Worm (Caenorhabditis elegans) whole organism, midembryonic: ENCODE data around the gene F56C9.6.

ENCODE experiments used
- T22C8.4 ChIP-seq: fragments of 200-800 bp; sonication (Bioruptor generic); IDR thresholded peaks from 2 replicates; pipeline ENCODE4 v1.3.6; 2022; ENCODE audit warnings: missing genetic modification characterization, missing compliant biosample characterization
- cog-1 ChIP-seq: sonication (generic microtip); optimal IDR thresholded peaks from 2 replicates; lab custom pipeline; 2016; ENCODE audit warnings: missing genetic modification characterization, missing compliant biosample characterization
- flt-1 ChIP-seq: fragments of 200-800 bp; sonication (Bioruptor generic); IDR thresholded peaks from 2 replicates; pipeline ENCODE4 v1.3.6; 2022; ENCODE audit warnings: missing genetic modification characterization, missing compliant biosample characterization
- klf-2 ChIP-seq: fragments of 200-800 bp; sonication (Bioruptor generic); conservative IDR thresholded peaks from 2 replicates; pipeline ENCODE4 v1.3.6; 2022; ENCODE audit warnings: missing genetic modification reagents, missing genetic modification characterization, missing compliant biosample characterization
- med-1 ChIP-seq: sonication (generic microtip); optimal IDR thresholded peaks from 2 replicates; lab custom pipeline; 2017; ENCODE audit warnings: missing genetic modification characterization, mild to moderate bottlenecking, missing compliant biosample characterization, antibody characterized with exemption, missing genetic modification reagents; ENCODE audit not compliant: insufficient read depth
- ref-1 ChIP-seq: fragments of 200-800 bp; sonication (Bioruptor generic); conservative IDR thresholded peaks from 2 replicates; pipeline ENCODE4 v1.3.6; 2022; ENCODE audit warnings: missing genetic modification reagents, missing genetic modification characterization, missing compliant biosample characterization
- tab-1 ChIP-seq: fragments of 200-800 bp; sonication (Bioruptor generic); IDR thresholded peaks from 2 replicates; pipeline ENCODE4 v1.3.6; 2022; ENCODE audit warnings: missing genetic modification characterization, missing compliant biosample characterization
- ztf-23 ChIP-seq: fragments of 200-800 bp; sonication (Bioruptor generic); IDR thresholded peaks from 2 replicates; pipeline ENCODE4 v1.3.6; 2022; ENCODE audit warnings: missing genetic modification reagents, missing genetic modification characterization, missing compliant biosample characterization
- ztf-29 ChIP-seq: fragments of 200-800 bp; sonication (Bioruptor generic); IDR thresholded peaks from 2 replicates; pipeline ENCODE4 v1.3.6; 2022; ENCODE audit warnings: missing genetic modification reagents, missing genetic modification characterization, missing compliant biosample characterization

The F56C9.6 gene

ce11 chrIII:7310662-7311340 is at the start of gene F56C9.6, which contains the start of gene F56C9.3:
TSS of gene F56C9.6 (minus strand) at chrIII:7310773.
TSS of gene F56C9.3 (plus strand) at chrIII:7311290.
- TF ChIP-seq cog-1 (tag; lab: Kevin White, UChicago), result no peak
- TF ChIP-seq ztf-23 (GFP tag; lab: Robert Waterston, UW), result no peak
- no peak for TF ChIP-seq ref-1
- TF ChIP-seq ztf-29 (GFP tag; lab: Robert Waterston, UW), result no peak
- TF ChIP-seq tab-1 (GFP tag; lab: Robert Waterston, UW), result no peak
- TF ChIP-seq klf-2 (GFP tag; lab: Robert Waterston, UW), result no peak
- no peak for TF ChIP-seq med-1 (GFP tag; lab: Kevin White, UChicago)
- TF ChIP-seq flt-1, result no peak
- TF ChIP-seq T22C8.4, result no peak

ce11 chrIII:7359037-7359548 is 48.5 kb upstream of the F56C9.6 start, which contains the start of the genes eco-1 and hmgr-1:
TSS of gene eco-1 (minus strand) at chrIII:7359095.
TSS of gene hmgr-1 (plus strand) at chrIII:7359498.
- 0 out of 2 replicates have a peak, but pooled peaks have one; percentile 27 for TF ChIP-seq ztf-23 (GFP tag; lab: Robert Waterston, UW)
- no peak for TF ChIP-seq med-1 (GFP tag; lab: Kevin White, UChicago)

- TF ChIP-seq med-1 (GFP tag; lab: Kevin White, UChicago), result no peak
- TF ChIP-seq tab-1 (GFP tag; lab: Robert Waterston, UW), result no peak
- TF ChIP-seq ref-1, result no peak
- no peak for TF ChIP-seq klf-2 (GFP tag; lab: Robert Waterston, UW)
- no peak for TF ChIP-seq ztf-23 (GFP tag; lab: Robert Waterston, UW)
- TF ChIP-seq ztf-29 (GFP tag; lab: Robert Waterston, UW), result no peak
Measured at ce11 chrIII:7358627-7359026, 48.1 kb upstream of the F56C9.6 start.

- peak; percentile 17; the same call in 1 of the 2 replicates for TF ChIP-seq ztf-23 (GFP tag; lab: Robert Waterston, UW)
- no peak for TF ChIP-seq med-1 (GFP tag; lab: Kevin White, UChicago)
- no peak for TF ChIP-seq flt-1
- TF ChIP-seq cog-1 (tag; lab: Kevin White, UChicago), result peak; percentile 19
Measured at ce11 chrIII:7357356-7357755, 46.8 kb upstream of the F56C9.6 start, which contains the start of gene F08F8.10. TSS of gene F08F8.10 (minus strand) at chrIII:7357393.

ce11 chrIII:7353871-7354270 is 43.3 kb upstream of the F56C9.6 start, which contains the start of gene F08F8.9:
TSS of gene F08F8.9 (minus strand) at chrIII:7353971.
- no peak for TF ChIP-seq cog-1 (tag; lab: Kevin White, UChicago)
- no peak for TF ChIP-seq flt-1
- no peak for TF ChIP-seq T22C8.4
- no peak for TF ChIP-seq tab-1 (GFP tag; lab: Robert Waterston, UW)
- TF ChIP-seq med-1 (GFP tag; lab: Kevin White, UChicago), result no peak
- TF ChIP-seq ref-1, result no peak
- TF ChIP-seq ztf-29 (GFP tag; lab: Robert Waterston, UW), result no peak
- TF ChIP-seq klf-2 (GFP tag; lab: Robert Waterston, UW), result no peak
- no peak for TF ChIP-seq ztf-23 (GFP tag; lab: Robert Waterston, UW)

- TF ChIP-seq med-1 (GFP tag; lab: Kevin White, UChicago) (no peak), tab-1 (GFP tag; lab: Robert Waterston, UW) (no peak), T22C8.4 (no peak), klf-2 (GFP tag; lab: Robert Waterston, UW) (no peak)
Measured at ce11 chrIII:7349075-7349474, 38.5 kb upstream of the F56C9.6 start, which contains the start of gene gos-28. TSS of gene gos-28 (minus strand) at chrIII:7349175.

ce11 chrIII:7347049-7347448 is 36.5 kb upstream of the F56C9.6 start, which contains the start of gene F08F8.7:
TSS of gene F08F8.7 (minus strand) at chrIII:7347149.
- TF ChIP-seq cog-1 (tag; lab: Kevin White, UChicago) (no peak), ztf-29 (GFP tag; lab: Robert Waterston, UW) (no peak), tab-1 (GFP tag; lab: Robert Waterston, UW) (no peak), ztf-23 (GFP tag; lab: Robert Waterston, UW) (no peak), med-1 (GFP tag; lab: Kevin White, UChicago) (no peak), ref-1 (no peak), flt-1 (no peak), T22C8.4 (no peak), klf-2 (GFP tag; lab: Robert Waterston, UW) (no peak)

- no peak for TF ChIP-seq flt-1
- TF ChIP-seq tab-1 (GFP tag; lab: Robert Waterston, UW), result no peak
- no peak for TF ChIP-seq klf-2 (GFP tag; lab: Robert Waterston, UW)
- TF ChIP-seq ref-1, result no peak
- TF ChIP-seq cog-1 (tag; lab: Kevin White, UChicago), result no peak
- no peak for TF ChIP-seq ztf-29 (GFP tag; lab: Robert Waterston, UW)
- TF ChIP-seq ztf-23 (GFP tag; lab: Robert Waterston, UW), result no peak
- TF ChIP-seq T22C8.4, result no peak
- TF ChIP-seq med-1 (GFP tag; lab: Kevin White, UChicago), result no peak
Measured at ce11 chrIII:7343389-7343788, 32.8 kb upstream of the F56C9.6 start, which contains the start of gene F08F8.6. TSS of gene F08F8.6 (plus strand) at chrIII:7343689.

ce11 chrIII:7339138-7339537 is 28.6 kb upstream of the F56C9.6 start:
- no peak for TF ChIP-seq klf-2 (GFP tag; lab: Robert Waterston, UW)
- TF ChIP-seq ztf-29 (GFP tag; lab: Robert Waterston, UW), result no peak
- no peak for TF ChIP-seq T22C8.4
- no peak for TF ChIP-seq flt-1
- no peak for TF ChIP-seq ztf-23 (GFP tag; lab: Robert Waterston, UW)
- no peak for TF ChIP-seq cog-1 (tag; lab: Kevin White, UChicago)
- TF ChIP-seq med-1 (GFP tag; lab: Kevin White, UChicago), result no peak
- no peak for TF ChIP-seq tab-1 (GFP tag; lab: Robert Waterston, UW)
